Fruit fly (Drosophila melanogaster) whole organism, embryonic: ENCODE results near the gene Sgs1.

Experiments
- Abd-B ChIP-seq: fragments of 200-800 bp; sonication (Bioruptor generic); optimal IDR thresholded peaks from 2 replicates; lab custom pipeline; 2018; ENCODE audit warnings: missing biosample characterization, mild to moderate bottlenecking, missing genetic modification characterization, moderate library complexity
- CG10209 ChIP-seq: fragments of 200-800 bp; sonication (Bioruptor generic); optimal IDR thresholded peaks from 3 replicates; lab custom pipeline; 2017; ENCODE audit warnings: missing biosample characterization, mild to moderate bottlenecking, missing genetic modification characterization, missing genetic modification reagents
- CG3995 ChIP-seq: fragments of 200-800 bp; sonication (Bioruptor generic); optimal IDR thresholded peaks from 3 replicates; lab custom pipeline; 2016; ENCODE audit warnings: missing biosample characterization, missing genetic modification characterization
- CG6791 ChIP-seq: fragments of 200-800 bp; sonication (Bioruptor generic); IDR thresholded peaks from 3 replicates; pipeline ENCODE4 v1.3.6; 2022; ENCODE audit warnings: missing biosample characterization, missing genetic modification characterization; ENCODE audit not compliant: partially characterized antibody
- CG7271 ChIP-seq: fragments of 200-800 bp; sonication (Bioruptor generic); optimal IDR thresholded peaks from 2 replicates; lab custom pipeline; 2018; ENCODE audit warnings: missing biosample characterization, mild to moderate bottlenecking, missing genetic modification characterization, moderate library complexity
- E2f1 ChIP-seq: fragments of 200-800 bp; sonication (Bioruptor generic); IDR thresholded peaks from 2 replicates; pipeline ENCODE4 v1.3.6; 2022; ENCODE audit warnings: missing biosample characterization, missing genetic modification characterization
- Taf1 ChIP-seq: fragments of 200-800 bp; sonication (Bioruptor generic); IDR thresholded peaks from 2 replicates; pipeline ENCODE4 v1.3.6; 2022; ENCODE audit warnings: missing biosample characterization, missing genetic modification characterization
- br ChIP-seq: fragments of >200 bp; optimal IDR thresholded peaks from 2 replicates; lab custom pipeline; 2017
- gt ChIP-seq: fragments of 200-800 bp; sonication (Bioruptor generic); IDR thresholded peaks from 2 replicates; pipeline ENCODE4 v1.3.6; 2022; ENCODE audit warnings: missing biosample characterization, missing genetic modification characterization
- mld ChIP-seq: fragments of 200-800 bp; sonication (Bioruptor generic); IDR thresholded peaks from 3 replicates; pipeline ENCODE4 v1.3.6; 2022; ENCODE audit warnings: missing biosample characterization, missing genetic modification characterization; ENCODE audit not compliant: partially characterized antibody
- psq ChIP-seq: fragments of 200-800 bp; sonication (Bioruptor generic); optimal IDR thresholded peaks from 2 replicates; lab custom pipeline; 2017; ENCODE audit warnings: missing biosample characterization, missing genetic modification characterization
- usp ChIP-seq: fragments of >200 bp; optimal IDR thresholded peaks from 2 replicates; lab custom pipeline; 2017; ENCODE audit warnings: missing biosample characterization, missing genetic modification characterization

DNA sequence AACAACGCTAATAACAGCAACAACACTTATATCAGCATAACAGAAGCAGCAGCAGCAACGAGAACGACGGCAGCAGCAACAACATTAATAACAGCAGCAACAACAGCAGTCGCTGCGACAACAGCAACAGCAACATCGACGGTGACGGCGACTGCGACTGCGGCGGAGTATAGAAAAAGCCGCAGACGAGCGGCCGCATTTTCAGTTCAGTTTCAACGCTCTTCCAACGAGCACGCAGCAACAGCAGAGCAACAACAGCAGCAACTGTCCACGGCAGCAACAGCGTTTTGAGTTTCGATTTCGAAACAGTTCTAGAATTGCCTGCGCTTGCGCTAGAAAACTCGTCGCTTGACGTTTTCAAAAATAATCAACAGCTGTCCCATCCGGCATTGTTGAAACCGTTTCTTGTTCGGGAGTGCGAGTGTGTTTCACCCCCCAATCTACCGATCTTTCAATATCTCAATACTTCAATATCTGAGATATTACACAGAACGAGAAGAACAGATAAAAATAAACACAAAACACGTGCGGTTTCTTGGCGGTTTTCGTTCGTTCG is 45.2 kb upstream of the Sgs1 start, which contains the start of gene CG3036:
- no peak for TF ChIP-seq Taf1 (GFP tag; lab: Robert Waterston, UW)
- no peak for TF ChIP-seq gt
- no peak for TF ChIP-seq Abd-B
- TF ChIP-seq CG10209 (GFP tag; lab: Kevin White, UChicago) = no peak
- no peak for TF ChIP-seq E2f1 (GFP tag; lab: Robert Waterston, UW)
- no peak for TF ChIP-seq br (lab: Kevin White, UChicago)
- peak; percentile 49 for TF ChIP-seq CG7271
- no peak for TF ChIP-seq usp (GFP tag; lab: Kevin White, UChicago)
- no peak for TF ChIP-seq CG3995
- TF ChIP-seq mld (GFP tag; lab: Robert Waterston, UW) = peak; percentile 60; the same call in 2 of the 3 replicates
- TF ChIP-seq CG6791 = peak; percentile 48; the same call in 2 of the 3 replicates
- TF ChIP-seq psq (GFP tag; lab: Kevin White, UChicago) = peak; percentile 4
